ENCODE assay signal across 5 fruit fly cellular contexts in the genomic region with DNA sequence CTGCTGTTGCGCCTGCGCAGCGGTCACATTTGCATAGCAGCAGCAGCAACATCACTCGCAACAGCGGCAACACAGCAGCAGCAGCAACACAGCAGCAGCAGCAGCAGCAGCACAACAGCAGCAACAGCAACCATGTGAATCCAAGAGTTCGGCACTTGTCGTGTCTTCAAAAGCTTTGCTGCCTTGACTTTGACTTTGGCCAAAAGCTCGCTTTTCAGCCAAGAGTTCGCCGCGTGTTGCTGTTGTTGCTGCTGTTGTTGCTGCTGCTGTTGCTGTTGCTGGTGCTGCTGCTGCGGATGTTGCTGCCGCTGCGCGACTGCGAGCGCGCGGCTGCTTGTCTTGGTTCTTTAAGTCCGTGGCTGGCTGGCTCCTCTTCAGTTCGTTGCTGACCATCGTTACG.
TF ChIP-seq lines count a peak whose summit lies in the region.

A gene (plus strand): TSS at position 371 of the 400 bp plus-strand sequence.

- TF ChIP-seq CTCF in whole organism, embryonic (GFP tag; optimal IDR thresholded peaks at IDR 0.05; lab: Kevin White, UChicago), result no peak

TF ChIP-seq in whole organism, 6 proteins besides CTCF, POLR2A, EP300 and RAD21:
- TF ChIP-seq pan (optimal IDR thresholded peaks at IDR 0.05; lab: Kevin White, UChicago) (no peak), Dll (optimal IDR thresholded peaks at IDR 0.05; lab: Kevin White, UChicago) (peak; percentile 2), usp (GFP tag; optimal IDR thresholded peaks at IDR 0.05; lab: Kevin White, UChicago) (no peak), psq (optimal IDR thresholded peaks at IDR 0.05; lab: Kevin White, UChicago) (no peak)
TF ChIP-seq in whole organism: peak in this region for 1.

TF ChIP-seq in whole organism, embryonic, 481 proteins besides CTCF, POLR2A, EP300 and RAD21 (continues in another document):
- TF ChIP-seq HLH54F (GFP tag; optimal IDR thresholded peaks at IDR 0.05; lab: Kevin White, UChicago) (no peak), Ssrp (tag; optimal IDR thresholded peaks at IDR 0.05; lab: Kevin White, UChicago) (no peak), Ets65A (GFP tag; lab: Kevin White, UChicago) (peak; percentile 35), CG17361 (GFP tag; IDR thresholded peaks at IDR 0.05; lab: Robert Waterston, UW) (no peak), sens (GFP tag; lab: Kevin White, UChicago) (peak; percentile 14), twi (tag; optimal IDR thresholded peaks at IDR 0.05; lab: Kevin White, UChicago) (no peak), CG8924 (tag; optimal IDR thresholded peaks at IDR 0.05; lab: Kevin White, UChicago) (no peak), CG11504 (tag; optimal IDR thresholded peaks at IDR 0.05; lab: Kevin White, UChicago) (peak; percentile 96), CG9727 (GFP tag; optimal IDR thresholded peaks at IDR 0.05; lab: Kevin White, UChicago) (no peak), CG6175 (GFP tag; IDR thresholded peaks at IDR 0.05; lab: Robert Waterston, UW) (peak; percentile 75; the same call in 2 of the 3 replicates), CG12104 (GFP tag; optimal IDR thresholded peaks at IDR 0.05; lab: Kevin White, UChicago) (no peak), bbx (GFP tag; IDR thresholded peaks at IDR 0.05; lab: Robert Waterston, UW; ENCODE audit: partially characterized antibody) (0 out of 2 replicates have a peak, but pooled peaks have one; percentile 8), maf-S (GFP tag; optimal IDR thresholded peaks at IDR 0.05; lab: Kevin White, UChicago) (no peak), CG14050 (GFP tag; IDR thresholded peaks at IDR 0.05; lab: Robert Waterston, UW) (no peak), Adf1 (GFP tag; IDR thresholded peaks at IDR 0.05; lab: Robert Waterston, UW) (peak; percentile 73), Gsc (GFP tag; IDR thresholded peaks at IDR 0.05; lab: Robert Waterston, UW) (no peak), chinmo (GFP tag; IDR thresholded peaks at IDR 0.05; lab: Robert Waterston, UW; ENCODE audit: partially characterized antibody) (0 out of 4 replicates have a peak, but pooled peaks have one; percentile 72), CG7372 (GFP tag; IDR thresholded peaks at IDR 0.05; lab: Robert Waterston, UW) (no peak), CG43689 (GFP tag; IDR thresholded peaks at IDR 0.05; lab: Robert Waterston, UW) (no peak), CG8765 (GFP tag; IDR thresholded peaks at IDR 0.05; lab: Robert Waterston, UW) (no peak)

TF ChIP-seq in whole organism, prepupa, 60 proteins besides CTCF, POLR2A, EP300 and RAD21:
- TF ChIP-seq CG3919 (GFP tag; optimal IDR thresholded peaks at IDR 0.05; lab: Kevin White, UChicago), result peak; percentile 74
- TF ChIP-seq Hr39 (GFP tag; optimal IDR thresholded peaks at IDR 0.05; lab: Kevin White, UChicago), result no peak
- peak; percentile 35 for TF ChIP-seq Sox102F (GFP tag; optimal IDR thresholded peaks at IDR 0.05; lab: Kevin White, UChicago)
- TF ChIP-seq Eip78C (GFP tag; lab: Kevin White, UChicago), result peak; percentile 45
- TF ChIP-seq CG7368 (GFP tag; optimal IDR thresholded peaks at IDR 0.05; lab: Kevin White, UChicago), result no peak
- peak; percentile 49 for TF ChIP-seq CG6854 (GFP tag; optimal IDR thresholded peaks at IDR 0.05; lab: Kevin White, UChicago)

TF ChIP-seq in whole organism, pupa, 21 proteins besides CTCF, POLR2A, EP300 and RAD21:
- TF ChIP-seq fd96Ca (GFP tag; IDR thresholded peaks at IDR 0.05; lab: Robert Waterston, UW) (no peak), CG13204 (GFP tag; optimal IDR thresholded peaks at IDR 0.05; lab: Kevin White, UChicago) (peak; percentile 35), Pif1B (GFP tag; optimal IDR thresholded peaks at IDR 0.05; lab: Kevin White, UChicago) (no peak), rn (GFP tag; IDR thresholded peaks at IDR 0.05; lab: Robert Waterston, UW) (no peak), Pif1A (GFP tag; optimal IDR thresholded peaks at IDR 0.05; lab: Kevin White, UChicago) (no peak), Ets98B (GFP tag; IDR thresholded peaks at IDR 0.05; lab: Robert Waterston, UW) (no peak)
TF ChIP-seq in whole organism, pupa: peak in this region for 1.

TF ChIP-seq in whole organism, wandering third instar larva, 38 proteins besides CTCF, POLR2A, EP300 and RAD21:
- TF ChIP-seq usp (GFP tag; optimal IDR thresholded peaks at IDR 0.05; lab: Kevin White, UChicago), result no peak
- TF ChIP-seq Dfd (GFP tag; optimal IDR thresholded peaks at IDR 0.05; lab: Kevin White, UChicago), result peak; percentile 76
- no peak for TF ChIP-seq woc (GFP tag; optimal IDR thresholded peaks at IDR 0.05; lab: Kevin White, UChicago)
